Worm (Caenorhabditis elegans): Measurements from ENCODE around the gene K03B4.2.

K03B4.2 gene

DNA sequence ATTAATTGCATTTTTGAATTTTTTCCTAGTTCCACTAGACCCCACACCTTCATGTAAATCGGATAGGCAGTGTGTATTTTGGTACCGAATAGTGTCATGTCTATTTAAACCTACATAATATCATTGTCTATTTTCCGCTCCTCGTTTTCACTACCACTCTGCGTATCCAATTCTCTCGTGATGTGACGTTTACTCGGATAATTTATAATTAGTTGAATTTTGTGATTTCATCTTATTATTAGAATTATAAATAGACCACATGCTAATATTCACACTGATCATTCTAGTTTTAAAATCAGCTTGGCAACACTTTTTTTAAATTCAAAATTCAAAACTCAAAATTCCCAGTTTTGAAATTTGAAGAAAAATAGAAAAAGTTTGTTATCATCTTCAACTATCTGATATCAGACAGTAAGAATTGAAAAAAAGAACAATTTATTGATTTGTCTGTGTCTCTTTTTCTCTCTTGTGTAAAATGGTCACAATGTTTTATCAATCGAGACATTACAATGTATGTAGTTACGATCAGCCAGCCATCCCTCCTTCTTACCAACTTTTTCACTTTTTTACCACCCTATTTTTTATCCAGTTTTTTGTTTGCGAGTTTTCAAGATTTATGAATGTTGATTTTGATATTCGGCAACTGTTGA, 47.2 kb upstream of the K03B4.2 start (continued):
- TF ChIP-seq lsy-2 (tag; optimal IDR thresholded peaks at IDR 0.05) (peak in 1 of 2 experiments; percentile 8), hlh-17 (GFP tag; optimal IDR thresholded peaks at IDR 0.05; ENCODE audit: borderline replicate concordance) (no peak), unc-86 (tag; optimal IDR thresholded peaks at IDR 0.05) (no peak), aly-2 (tag; optimal IDR thresholded peaks at IDR 0.05) (no peak), ces-1 (GFP tag; optimal IDR thresholded peaks at IDR 0.05) (no peak), ztf-11 (tag; optimal IDR thresholded peaks at IDR 0.05) (no peak), tbx-2 (tag; optimal IDR thresholded peaks at IDR 0.05) (no peak)

DNA sequence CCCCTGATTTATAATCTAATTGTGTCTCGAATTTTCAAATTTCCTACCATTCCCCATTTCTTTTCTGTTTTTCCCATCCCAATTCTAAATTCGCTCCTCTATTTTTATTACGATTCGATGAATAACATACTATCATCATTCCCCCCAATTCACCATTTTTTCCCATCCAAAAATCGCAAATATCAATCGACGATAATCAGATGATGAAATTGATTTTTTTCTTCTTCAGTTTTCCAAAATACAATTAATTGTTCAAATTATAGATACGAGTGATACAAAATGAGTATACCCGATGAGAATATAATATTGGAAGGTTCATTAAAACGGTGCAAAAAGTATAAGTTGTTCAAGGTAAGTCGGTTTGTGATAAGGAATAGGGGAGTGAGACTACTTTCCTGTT, 45.1 kb upstream of the K03B4.2 start, which contains the start of gene soc-1:
TSS of gene soc-1 (plus strand) at position 262 of the 400 bp plus-strand sequence.
- TF ChIP-seq nhr-76 (tag; optimal IDR thresholded peaks at IDR 0.05), result no peak
- no peak for TF ChIP-seq ceh-90 (tag; optimal IDR thresholded peaks at IDR 0.05)
- TF ChIP-seq zip-4 (GFP tag; optimal IDR thresholded peaks at IDR 0.05), result no peak
- no peak for TF ChIP-seq nhr-90 (tag; optimal IDR thresholded peaks at IDR 0.05; ENCODE audit: poor library complexity)
- TF ChIP-seq irx-1 (tag; optimal IDR thresholded peaks at IDR 0.05), result no peak
- no peak for TF ChIP-seq lin-13 (GFP tag; optimal IDR thresholded peaks at IDR 0.05)

DNA sequence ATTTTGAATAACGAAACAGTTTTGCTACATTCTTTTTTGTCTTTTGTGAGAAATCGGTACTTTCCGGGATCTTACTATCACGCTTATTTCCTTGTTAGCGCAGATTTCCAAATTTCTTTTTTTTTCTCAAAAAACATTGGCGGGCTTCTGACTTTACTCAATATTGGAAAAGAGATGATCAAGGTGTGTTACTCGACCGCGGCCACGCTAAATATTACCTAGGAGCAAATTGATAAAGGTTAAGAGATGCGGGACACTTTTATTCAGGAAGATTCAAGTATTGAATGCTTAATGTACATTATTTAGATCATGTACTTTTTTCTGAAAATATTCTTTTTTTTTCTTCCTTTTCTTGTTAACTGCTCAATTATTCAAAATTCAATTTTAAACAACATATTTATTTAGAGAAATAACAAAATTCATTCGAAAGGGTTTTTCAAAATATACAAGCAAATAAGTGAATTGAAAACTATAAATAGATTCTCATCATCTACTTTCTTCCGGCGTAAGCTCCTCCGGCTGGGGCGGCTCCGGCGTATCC, 40.4 kb upstream of the K03B4.2 start:
- TF ChIP-seq zip-4 (GFP tag; optimal IDR thresholded peaks at IDR 0.05), result no peak
- peak; percentile 55 for TF ChIP-seq ama-1 (optimal IDR thresholded peaks at IDR 0.05)

- TF ChIP-seq ceh-8 (GFP tag; optimal IDR thresholded peaks at IDR 0.05), result peak; percentile 75
- TF ChIP-seq efl-1 (optimal IDR thresholded peaks at IDR 0.05), result no peak
- TF ChIP-seq efl-1 (GFP tag; optimal IDR thresholded peaks at IDR 0.05 in 1 of 2), result peak in 1 of 2 experiments; percentile 57
- TF ChIP-seq tlp-1 (tag; optimal IDR thresholded peaks at IDR 0.05), result no peak
- TF ChIP-seq lin-15B (tag; optimal IDR thresholded peaks at IDR 0.05), result no peak
- peak; percentile 46 for TF ChIP-seq ama-1 (optimal IDR thresholded peaks at IDR 0.05)
- TF ChIP-seq vab-15 (tag; optimal IDR thresholded peaks at IDR 0.05), result no peak
- TF ChIP-seq ces-1 (GFP tag; optimal IDR thresholded peaks at IDR 0.05), result no peak
- no peak for TF ChIP-seq fkh-4 (tag; optimal IDR thresholded peaks at IDR 0.05; ENCODE audit: borderline replicate concordance)
Observed at ce11 chrV:4647857-4648256, 39.9 kb upstream of the K03B4.2 start, which contains the start of gene F41F3.3. F41F3.3 (minus strand) TSS chrV:4648239.

ce11 chrV:4648527-4648926, 39.3 kb upstream of the K03B4.2 start, which contains the start of gene F41F3.8:
F41F3.8 (plus strand) TSS chrV:4648827.
- TF ChIP-seq blmp-1 (tag; optimal IDR thresholded peaks at IDR 0.05), result peak; percentile 41
- no peak for TF ChIP-seq pqm-1 (tag; optimal IDR thresholded peaks at IDR 0.05)

DNA sequence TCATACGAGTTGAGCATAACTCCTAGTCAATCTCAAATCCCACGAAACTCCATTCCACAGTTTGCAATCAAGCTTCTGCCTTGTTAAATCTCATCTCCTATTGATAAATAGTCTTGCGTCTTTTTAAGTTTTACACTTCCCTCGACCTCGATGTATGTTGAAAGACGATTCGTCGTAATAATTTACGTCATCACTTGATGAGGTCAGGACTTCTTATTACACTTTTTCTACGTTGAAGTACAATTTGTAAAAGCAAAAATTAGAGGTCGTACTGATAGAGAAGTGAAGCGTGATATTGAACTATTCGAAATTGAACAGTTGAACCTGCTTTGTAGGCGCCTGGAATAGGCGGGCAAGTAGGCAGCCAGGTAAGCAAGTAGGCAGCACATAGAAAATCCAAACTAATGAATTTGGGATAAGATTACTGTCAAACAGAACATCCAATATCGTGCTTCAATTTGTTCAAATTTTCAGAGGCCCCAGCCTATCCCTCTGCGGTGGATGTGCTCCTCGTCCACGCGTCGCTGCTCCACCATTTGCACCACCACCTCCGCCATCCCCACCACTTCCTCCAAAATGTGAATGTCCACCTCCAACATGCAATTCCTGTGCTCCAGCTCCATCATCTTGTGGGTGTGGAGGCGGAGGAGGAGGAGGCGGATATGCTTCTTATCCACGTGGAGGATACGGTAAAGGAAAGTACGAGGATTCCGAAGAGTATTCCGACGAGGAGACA, 38.0 kb upstream of the K03B4.2 start:
- TF ChIP-seq fkh-10 (GFP tag; optimal IDR thresholded peaks at IDR 0.05) (no peak), efl-1 (optimal IDR thresholded peaks at IDR 0.05) (no peak), efl-1 (GFP tag; optimal IDR thresholded peaks at IDR 0.05 in 1 of 2) (peak in 1 of 2 experiments; percentile 57)

- TF ChIP-seq isw-1 (GFP tag; IDR thresholded peaks at IDR 0.05), result no peak
- no peak for TF ChIP-seq nhr-71 (tag; optimal IDR thresholded peaks at IDR 0.05)
- TF ChIP-seq nhr-85 (tag), result peak; percentile 11
- peak; percentile 11 for TF ChIP-seq elt-2 (tag; optimal IDR thresholded peaks at IDR 0.05)
- TF ChIP-seq blmp-1 (tag; optimal IDR thresholded peaks at IDR 0.05), result peak; percentile 86
- TF ChIP-seq elt-3 (tag; optimal IDR thresholded peaks at IDR 0.05), result peak in 3 of 6 experiments; percentile 15 to 54 (median 48)
- TF ChIP-seq nhr-20 (tag; optimal IDR thresholded peaks at IDR 0.05), result peak; percentile 24
- no peak for TF ChIP-seq efl-1 (optimal IDR thresholded peaks at IDR 0.05)
- TF ChIP-seq efl-1 (GFP tag; optimal IDR thresholded peaks at IDR 0.05 in 1 of 2), result peak in 1 of 2 experiments; percentile 45
- peak; percentile 23 for TF ChIP-seq snu-23 (GFP tag; optimal IDR thresholded peaks at IDR 0.05)
- peak in 1 of 2 experiments; percentile 18 for TF ChIP-seq lin-35 (GFP tag; optimal IDR thresholded peaks at IDR 0.05)
- TF ChIP-seq mep-1 (tag; optimal IDR thresholded peaks at IDR 0.05), result peak; percentile 23
Observed at ce11 chrV:4651480-4651879, 36.3 kb upstream of the K03B4.2 start.

Data from whole organism, L1 larva.